Fruit fly (Drosophila melanogaster) whole organism: Measurements from ENCODE around the gene PGRP-SD.

Experiments
- Dll ChIP-seq: fragments of >200 bp; optimal IDR thresholded peaks from 2 replicates; lab custom pipeline; 2017
- EcR ChIP-seq, 2 experiments: fragments of >200 bp; optimal IDR thresholded peaks; 2 replicates each; lab custom pipeline; 2017; ENCODE audit warnings: missing biosample characterization in 2 of 2, missing genetic modification characterization in 2 of 2, missing genetic modification reagents in 2 of 2
- pan ChIP-seq: fragments of >200 bp; optimal IDR thresholded peaks from 2 replicates; lab custom pipeline; 2017
- psq ChIP-seq: fragments of >200 bp; optimal IDR thresholded peaks from 2 replicates; lab custom pipeline; 2017
- usp ChIP-seq: fragments of >200 bp; optimal IDR thresholded peaks from 2 replicates; lab custom pipeline; 2017; ENCODE audit warnings: missing biosample characterization, missing genetic modification characterization, mixed read lengths

dm6 chr3L:7654048-7654961 lies 3.3 kb downstream of the PGRP-SD start, which contains the start of gene CG7492:
- TF ChIP-seq EcR (GFP tag; optimal IDR thresholded peaks at IDR 0.05; lab: Kevin White, UChicago): no peak
- no peak for TF ChIP-seq psq
- TF ChIP-seq usp: no peak
- no peak for TF ChIP-seq Dll (lab: Kevin White, UChicago)
- TF ChIP-seq pan: no peak
